Worm (Caenorhabditis elegans): ENCODE results near the gene ZK185.2.
A peak's percentile ranks its signal among the peaks of the same experiment; 100 is the strongest.

ZK185.2 gene

DNA sequence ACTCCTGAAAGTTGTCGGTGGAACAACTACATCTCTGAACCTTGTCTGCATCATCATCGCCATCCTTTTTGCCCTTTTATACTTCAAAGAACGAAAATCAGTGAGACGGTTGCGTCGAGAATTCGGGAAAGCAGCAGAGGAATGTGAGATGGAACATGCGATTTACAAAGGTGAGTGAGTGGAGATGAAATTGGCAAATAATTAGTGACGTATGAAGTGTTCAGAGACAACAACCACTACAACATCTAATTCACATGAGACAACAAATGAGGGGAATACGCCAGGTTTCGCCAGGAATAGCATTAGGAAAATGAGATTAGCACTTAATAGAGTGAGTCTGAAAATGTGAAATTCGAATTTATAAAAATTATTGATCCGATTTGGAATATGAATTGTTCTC lies 28.2 kb downstream of the ZK185.2 start:
- TF ChIP-seq nhr-237 (tag; optimal IDR thresholded peaks at IDR 0.05) = no peak
- TF ChIP-seq nhr-48 (tag; optimal IDR thresholded peaks at IDR 0.05) = no peak
- no peak for TF ChIP-seq skn-1 (tag; optimal IDR thresholded peaks at IDR 0.05)
- no peak for TF ChIP-seq hlh-11 (tag; optimal IDR thresholded peaks at IDR 0.05)
- TF ChIP-seq madf-9 (GFP tag; conservative IDR thresholded peaks at IDR 0.05) = no peak
- no peak for TF ChIP-seq dve-1 (tag; optimal IDR thresholded peaks at IDR 0.05; ENCODE audit: insufficient read depth)
- no peak for TF ChIP-seq zip-2 (tag; optimal IDR thresholded peaks at IDR 0.05)
- peak in 1 of 2 experiments; percentile 90 for TF ChIP-seq unc-62 (GFP tag; optimal IDR thresholded peaks at IDR 0.05 in 1 of 2)
- no peak for TF ChIP-seq unc-62 (tag; optimal IDR thresholded peaks at IDR 0.05)
- TF ChIP-seq nhr-28 (tag; optimal IDR thresholded peaks at IDR 0.05) = peak; percentile 7
- no peak for TF ChIP-seq dpl-1 (GFP tag; optimal IDR thresholded peaks at IDR 0.05)
- no peak for TF ChIP-seq ZK337.2 (GFP tag; IDR thresholded peaks at IDR 0.05)

- no peak for TF ChIP-seq ztf-7 (tag; optimal IDR thresholded peaks at IDR 0.05)
- peak; percentile 86 for TF ChIP-seq ama-1 (optimal IDR thresholded peaks at IDR 0.05)
- TF ChIP-seq aha-1 (tag) = peak; percentile 84
Observed at ce11 chrIV:4565882-4566281, 29.5 kb downstream of the ZK185.2 start.

ce11 chrIV:4567343-4567742 lies 31.0 kb downstream of the ZK185.2 start, which contains the start of gene F28E10.4:
TSS of gene F28E10.4 (minus strand) at chrIV:4567443.
- peak in 1 of 2 experiments; percentile 86 for TF ChIP-seq unc-62 (GFP tag; optimal IDR thresholded peaks at IDR 0.05 in 1 of 2)
- no peak for TF ChIP-seq unc-62 (tag; optimal IDR thresholded peaks at IDR 0.05)
- no peak for TF ChIP-seq lin-29 (GFP tag; IDR thresholded peaks at IDR 0.05)
- no peak for TF ChIP-seq ama-1 (optimal IDR thresholded peaks at IDR 0.05)
- no peak for TF ChIP-seq ztf-11 (tag; optimal IDR thresholded peaks at IDR 0.05)
- no peak for TF ChIP-seq D1046.2 (GFP tag; IDR thresholded peaks at IDR 0.05)

DNA sequence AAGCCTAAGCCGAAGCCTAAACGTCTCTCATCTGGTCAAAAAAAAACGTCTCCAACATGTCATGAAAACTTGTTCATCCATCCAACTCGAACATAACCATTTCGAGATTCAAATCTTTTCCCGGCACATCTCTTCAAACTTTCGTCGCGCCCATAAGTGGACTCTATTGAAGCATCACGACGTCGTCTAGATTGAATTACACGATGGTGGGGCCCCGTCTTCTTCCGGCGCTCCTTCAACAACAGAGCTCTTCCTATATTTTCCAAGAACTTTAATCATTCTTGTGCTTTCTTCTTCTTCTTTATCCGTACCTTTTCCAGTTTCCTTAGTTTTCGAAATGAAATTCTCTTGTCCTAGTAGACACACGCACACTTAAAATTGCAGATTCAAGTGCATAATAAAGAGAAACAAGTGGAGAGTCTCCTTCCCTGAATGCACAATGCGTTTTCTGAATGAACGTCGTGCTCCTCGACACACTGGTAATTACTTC lies 32.1 kb downstream of the ZK185.2 start, which contains the start of gene F28E10.1:
Gene F28E10.1 (plus strand): TSS at position 440 of the 490 bp plus-strand sequence.
- TF ChIP-seq ZK337.2 (GFP tag; IDR thresholded peaks at IDR 0.05) = no peak
- TF ChIP-seq ztf-7 (tag; optimal IDR thresholded peaks at IDR 0.05) = no peak
- peak; percentile 8 for TF ChIP-seq ces-1 (GFP tag; optimal IDR thresholded peaks at IDR 0.05)
- TF ChIP-seq unc-62 (GFP tag; optimal IDR thresholded peaks at IDR 0.05 in 1 of 2) = peak in 1 of 2 experiments; percentile 92
- no peak for TF ChIP-seq unc-62 (tag; optimal IDR thresholded peaks at IDR 0.05)
- TF ChIP-seq F26F4.8 (GFP tag; conservative IDR thresholded peaks at IDR 0.05) = no peak
- no peak for TF ChIP-seq spr-1 (tag; optimal IDR thresholded peaks at IDR 0.05)
- peak; percentile 56; the same call in 1 of the 2 replicates for TF ChIP-seq ctbp-1 (GFP tag; IDR thresholded peaks at IDR 0.05)
- peak; percentile 82 for TF ChIP-seq fkh-10 (GFP tag; optimal IDR thresholded peaks at IDR 0.05)

ce11 chrIV:4570599-4570998 lies 34.3 kb downstream of the ZK185.2 start:
- TF ChIP-seq T26A8.4 (GFP tag; IDR thresholded peaks at IDR 0.05) (no peak), nhr-41 (GFP tag; IDR thresholded peaks at IDR 0.05) (no peak), fkh-10 (GFP tag; optimal IDR thresholded peaks at IDR 0.05) (peak; percentile 62), nhr-77 (tag; optimal IDR thresholded peaks at IDR 0.05) (no peak), nhr-25 (tag; optimal IDR thresholded peaks at IDR 0.05; ENCODE audit: borderline replicate concordance, insufficient read depth) (no peak), ceh-82 (tag; optimal IDR thresholded peaks at IDR 0.05) (no peak), lin-39 (tag; optimal IDR thresholded peaks at IDR 0.05) (no peak), daf-16 (GFP tag; optimal IDR thresholded peaks at IDR 0.05) (no peak), daf-16 (tag; optimal IDR thresholded peaks at IDR 0.05) (no peak), mes-2 (tag; optimal IDR thresholded peaks at IDR 0.05; ENCODE audit: poor library complexity, severe bottlenecking) (peak; percentile 4), dmd-6 (GFP tag; IDR thresholded peaks at IDR 0.05) (no peak), set-16 (GFP tag; IDR thresholded peaks at IDR 0.05) (peak; percentile 31; the same call in 1 of the 2 replicates), lsy-2 (tag; optimal IDR thresholded peaks at IDR 0.05) (peak in 1 of 2 experiments; percentile 30), spr-1 (tag; optimal IDR thresholded peaks at IDR 0.05) (no peak), mxl-3 (GFP tag; optimal IDR thresholded peaks at IDR 0.05) (no peak), hlh-30 (tag; optimal IDR thresholded peaks at IDR 0.05; ENCODE audit: insufficient read depth) (peak; percentile 4), nhr-11 (tag; optimal IDR thresholded peaks at IDR 0.05) (no peak), nhr-42 (GFP tag; IDR thresholded peaks at IDR 0.05) (no peak), zip-2 (tag; optimal IDR thresholded peaks at IDR 0.05) (no peak), nhr-48 (tag; optimal IDR thresholded peaks at IDR 0.05) (no peak), ceh-32 (tag; optimal IDR thresholded peaks at IDR 0.05; ENCODE audit: poor library complexity) (no peak), lin-13 (GFP tag; optimal IDR thresholded peaks at IDR 0.05) (no peak), rbr-2 (tag; optimal IDR thresholded peaks at IDR 0.05) (peak; percentile 45), F37D6.2 (tag; optimal IDR thresholded peaks at IDR 0.05) (no peak), gei-8 (GFP tag; optimal IDR thresholded peaks at IDR 0.05) (no peak)
